Worm (Caenorhabditis elegans) whole organism, L1 larva: ENCODE results near the gene msp-51.

ENCODE experiments used
- ama-1 ChIP-seq: fragments of 150-350 bp; optimal IDR thresholded peaks from 2 replicates; lab custom pipeline; 2014
- ceh-8 ChIP-seq: fragments of 200-800 bp; sonication (Bioruptor generic); optimal IDR thresholded peaks from 2 replicates; lab custom pipeline; 2018; ENCODE audit warnings: mild to moderate bottlenecking, missing genetic modification characterization, moderate library complexity, missing compliant biosample characterization
- ces-1 ChIP-seq: fragments of 150-350 bp; optimal IDR thresholded peaks from 2 replicates; lab custom pipeline; 2014; ENCODE audit warnings: missing biosample characterization, missing genetic modification reagents, missing genetic modification characterization
- dpl-1 ChIP-seq, 3 experiments: fragments of 150-350 bp in 2 of 3; sonication (generic microtip) in 1 of 3; optimal IDR thresholded peaks; 2 replicates each; lab custom pipeline; 2014 to 2017; ENCODE audit warnings: missing biosample characterization in 3 of 3, missing genetic modification characterization in 3 of 3, missing genetic modification reagents in 3 of 3
- fos-1 ChIP-seq: fragments of 150-350 bp; optimal IDR thresholded peaks from 2 replicates; lab custom pipeline; 2014; ENCODE audit warnings: missing biosample characterization, missing genetic modification characterization
- jun-1 ChIP-seq: fragments of 150-350 bp; optimal IDR thresholded peaks from 2 replicates; lab custom pipeline; 2014; ENCODE audit warnings: missing biosample characterization, missing genetic modification reagents, missing genetic modification characterization
- lin-15B ChIP-seq: fragments of 150-350 bp; sonication (generic microtip); optimal IDR thresholded peaks from 3 replicates; lab custom pipeline; 2014; ENCODE audit warnings: missing biosample characterization, missing genetic modification characterization
- nhr-237 ChIP-seq: fragments of 150-350 bp; optimal IDR thresholded peaks from 2 replicates; lab custom pipeline; 2014; ENCODE audit warnings: missing biosample characterization, missing genetic modification characterization
- rnt-1 ChIP-seq: sonication (generic microtip); optimal IDR thresholded peaks from 2 replicates; lab custom pipeline; 2016; ENCODE audit warnings: mild to moderate bottlenecking, missing genetic modification characterization, moderate library complexity, missing compliant biosample characterization
- ztf-11 ChIP-seq, 2 experiments: sonication (generic microtip); optimal IDR thresholded peaks; 2 replicates each; lab custom pipeline; 2016 to 2017; ENCODE audit warnings: missing genetic modification characterization in 2 of 2, missing biosample characterization in 1 of 2, missing compliant biosample characterization in 1 of 2
- ztf-4 ChIP-seq: fragments of 150-350 bp; optimal IDR thresholded peaks from 2 replicates; lab custom pipeline; 2014; ENCODE audit warnings: missing biosample characterization, missing genetic modification characterization

DNA sequence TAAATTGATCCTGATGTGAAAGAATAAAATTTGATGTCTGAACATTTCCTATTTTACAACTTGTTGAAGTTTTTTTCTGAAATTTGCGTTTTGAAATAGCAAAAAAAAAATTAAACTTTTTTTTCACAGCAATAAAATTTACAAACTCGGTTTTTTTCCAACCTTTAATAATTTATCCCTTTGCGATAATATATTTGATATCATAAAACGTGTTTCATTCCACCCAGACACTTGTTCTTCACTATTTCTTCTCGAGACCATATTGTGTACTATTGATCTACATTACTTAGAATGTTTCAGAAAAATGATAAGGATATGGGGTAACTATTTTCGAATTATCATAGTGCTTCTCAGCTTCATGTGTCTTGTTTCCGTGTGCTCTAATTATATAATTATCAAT lies 31.0 kb upstream of the msp-51 start, which contains the start of gene Y4C6B.4:
- TF ChIP-seq ces-1 (GFP tag; lab: Kevin White, UChicago) (no peak), ztf-11 (tag; optimal IDR thresholded peaks at IDR 0.05; lab: Kevin White, UChicago) (no peak), rnt-1 (tag; lab: Kevin White, UChicago) (no peak), fos-1 (tag; lab: Kevin White, UChicago) (no peak), jun-1 (tag; lab: Kevin White, UChicago) (no peak), ceh-8 (GFP tag; lab: Kevin White, UChicago) (no peak), lin-15B (tag; lab: Kevin White, UChicago) (no peak), ama-1 (lab: Kevin White, UChicago) (no peak), ztf-4 (tag; lab: Kevin White, UChicago) (no peak), dpl-1 (GFP tag; optimal IDR thresholded peaks at IDR 0.05; lab: Kevin White, UChicago) (no peak), nhr-237 (tag; lab: Kevin White, UChicago) (no peak)
